Worm (Caenorhabditis elegans) whole organism, late embryonic: ENCODE measurements around the gene aqp-5.
A peak's percentile ranks its signal among the peaks of the same experiment; 100 is the strongest.
"Not testable (repeated sequence)": the region's sequence is repeated elsewhere in the genome, so short reads cannot be mapped to it uniquely, and the experiment has no call there.

Experiments used
- K02D7.2 ChIP-seq: sonication (generic microtip); optimal IDR thresholded peaks from 2 replicates; lab custom pipeline; 2017; ENCODE audit warnings: mild to moderate bottlenecking, missing genetic modification characterization, missing compliant biosample characterization
- ama-1 ChIP-seq: fragments of 150-350 bp; optimal IDR thresholded peaks from 2 replicates; lab custom pipeline; 2014
- ceh-14 ChIP-seq: sonication (generic microtip); optimal IDR thresholded peaks from 2 replicates; lab custom pipeline; 2016; ENCODE audit warnings: missing genotype, missing genetic modification characterization, missing compliant biosample characterization
- ceh-45 ChIP-seq: fragments of 200-800 bp; sonication (Bioruptor generic); IDR thresholded peaks from 2 replicates; pipeline ENCODE4 v1.3.6; 2022; ENCODE audit warnings: missing genetic modification reagents, missing genetic modification characterization, missing compliant biosample characterization
- ceh-6 ChIP-seq: fragments of 200-800 bp; sonication (Bioruptor generic); optimal IDR thresholded peaks from 2 replicates; lab custom pipeline; 2018; ENCODE audit warnings: mild to moderate bottlenecking, missing genetic modification characterization, missing compliant biosample characterization
- che-1 ChIP-seq: sonication (generic microtip); optimal IDR thresholded peaks from 2 replicates; lab custom pipeline; 2016; ENCODE audit warnings: mild to moderate bottlenecking, missing genetic modification characterization, missing compliant biosample characterization
- dmd-4 ChIP-seq: sonication (generic microtip); optimal IDR thresholded peaks from 2 replicates; lab custom pipeline; 2016; ENCODE audit warnings: borderline replicate concordance, missing genetic modification characterization, missing compliant biosample characterization
- ets-4 ChIP-seq: sonication (generic microtip); optimal IDR thresholded peaks from 2 replicates; lab custom pipeline; 2016; ENCODE audit warnings: missing genetic modification characterization, missing compliant biosample characterization
- eyg-1 ChIP-seq: sonication (generic microtip); optimal IDR thresholded peaks from 2 replicates; lab custom pipeline; 2016; ENCODE audit warnings: missing genotype, missing genetic modification characterization, missing compliant biosample characterization
- fax-1 ChIP-seq: sonication (generic microtip); optimal IDR thresholded peaks from 2 replicates; lab custom pipeline; 2016; ENCODE audit warnings: missing genotype, missing genetic modification characterization, missing compliant biosample characterization
- fkh-6 ChIP-seq: sonication (generic microtip); optimal IDR thresholded peaks from 2 replicates; lab custom pipeline; 2016; ENCODE audit warnings: missing genetic modification characterization, missing compliant biosample characterization
- gmeb-2 ChIP-seq: sonication (generic microtip); optimal IDR thresholded peaks from 2 replicates; lab custom pipeline; 2016; ENCODE audit warnings: missing genetic modification characterization, inconsistent platforms, missing compliant biosample characterization
- hlh-13 ChIP-seq: fragments of 200-800 bp; sonication (Bioruptor generic); optimal IDR thresholded peaks from 2 replicates; lab custom pipeline; 2018; ENCODE audit warnings: mild to moderate bottlenecking, missing genetic modification characterization, missing compliant biosample characterization
- hlh-15 ChIP-seq: sonication (generic microtip); optimal IDR thresholded peaks from 2 replicates; lab custom pipeline; 2016; ENCODE audit warnings: missing genetic modification characterization, missing compliant biosample characterization
- hlh-8 ChIP-seq: sonication (generic microtip); optimal IDR thresholded peaks from 2 replicates; lab custom pipeline; 2016; ENCODE audit warnings: missing genotype, missing genetic modification characterization, missing compliant biosample characterization
- madf-2 ChIP-seq: sonication (generic microtip); optimal IDR thresholded peaks from 2 replicates; lab custom pipeline; 2017; ENCODE audit warnings: missing genetic modification characterization, missing compliant biosample characterization
- nfya-1 ChIP-seq: sonication (generic microtip); optimal IDR thresholded peaks from 2 replicates; lab custom pipeline; 2017; ENCODE audit warnings: missing genetic modification characterization, mild to moderate bottlenecking, missing compliant biosample characterization, antibody characterized with exemption, moderate library complexity
- odd-2 ChIP-seq: sonication (generic microtip); optimal IDR thresholded peaks from 2 replicates; lab custom pipeline; 2017; ENCODE audit warnings: antibody characterized with exemption, mild to moderate bottlenecking, missing genetic modification characterization, missing compliant biosample characterization
- pha-2 ChIP-seq: sonication (generic microtip); optimal IDR thresholded peaks from 2 replicates; lab custom pipeline; 2017; ENCODE audit warnings: mild to moderate bottlenecking, missing genetic modification characterization, missing compliant biosample characterization
- pros-1 ChIP-seq: fragments of 150-350 bp; optimal IDR thresholded peaks from 2 replicates; lab custom pipeline; 2014; ENCODE audit warnings: missing biosample characterization, missing genetic modification reagents, missing genetic modification characterization
- sdc-2 ChIP-seq: sonication (generic microtip); optimal IDR thresholded peaks from 2 replicates; lab custom pipeline; 2016; ENCODE audit warnings: missing genotype, missing genetic modification characterization, missing compliant biosample characterization
- sox-2 ChIP-seq: fragments of 200-800 bp; sonication (Bioruptor generic); IDR thresholded peaks from 2 replicates; pipeline ENCODE4 v1.3.6; 2022; ENCODE audit warnings: missing genetic modification reagents, missing genetic modification characterization, missing compliant biosample characterization
- sox-4 ChIP-seq: sonication (generic microtip); optimal IDR thresholded peaks from 2 replicates; lab custom pipeline; 2017; ENCODE audit warnings: mild to moderate bottlenecking, missing genetic modification characterization, inconsistent platforms, missing compliant biosample characterization
- syd-9 ChIP-seq: sonication (generic microtip); optimal IDR thresholded peaks from 2 replicates; lab custom pipeline; 2016; ENCODE audit warnings: mild to moderate bottlenecking, missing genetic modification characterization, moderate library complexity, missing compliant biosample characterization
- tbx-2 ChIP-seq: sonication (generic microtip); optimal IDR thresholded peaks from 2 replicates; lab custom pipeline; 2016; ENCODE audit warnings: missing genetic modification characterization, missing compliant biosample characterization
- ttx-3 ChIP-seq: sonication (generic microtip); optimal IDR thresholded peaks from 2 replicates; lab custom pipeline; 2016; ENCODE audit warnings: missing genetic modification reagents, missing genetic modification characterization, missing compliant biosample characterization
- unc-3 ChIP-seq, 2 experiments: fragments of 200-800 bp in 1 of 2; sonication (Bioruptor generic) in 1 of 2; sonication (generic microtip) in 1 of 2; conservative IDR thresholded peaks in 1 of 2; optimal IDR thresholded peaks in 1 of 2; 2 replicates each; pipeline versions ENCODE4 v1.3.6 to Lab custom; 2016 to 2022; ENCODE audit warnings: missing compliant biosample characterization in 2 of 2, missing genetic modification characterization in 2 of 2, missing genetic modification reagents in 1 of 2
- zip-5 ChIP-seq: sonication (generic microtip); optimal IDR thresholded peaks from 2 replicates; lab custom pipeline; 2016; ENCODE audit warnings: missing genetic modification characterization, missing compliant biosample characterization
- ztf-16 ChIP-seq: sonication (generic microtip); optimal IDR thresholded peaks from 2 replicates; lab custom pipeline; 2017; ENCODE audit warnings: missing genetic modification characterization, missing compliant biosample characterization

The aqp-5 gene

DNA sequence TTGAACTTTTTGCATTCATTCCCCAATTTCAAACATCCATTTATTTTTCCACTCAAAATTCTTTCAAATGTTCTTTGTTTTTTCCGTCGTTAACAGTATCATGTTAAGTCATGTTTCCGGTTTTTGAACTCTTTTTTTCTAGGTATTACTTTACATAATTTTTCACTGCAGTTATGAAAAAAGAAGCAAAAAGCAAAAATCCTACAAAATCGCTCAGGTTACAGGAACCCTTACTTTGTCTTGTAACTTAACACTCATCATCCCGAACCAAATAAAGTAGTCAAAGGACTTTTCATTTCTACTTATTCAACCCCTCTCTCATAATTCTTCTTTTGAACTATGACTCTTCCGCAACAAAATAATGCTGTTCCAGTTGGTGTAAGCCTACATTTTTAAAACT lies at the start of gene aqp-5:
aqp-5 (plus strand) TSS at position 301 of the 400 bp plus-strand sequence.
- TF ChIP-seq sox-4 (no peak), ztf-16 (tag; lab: Kevin White, UChicago) (no peak), hlh-15 (tag; lab: Kevin White, UChicago) (no peak), pros-1 (tag; lab: Kevin White, UChicago) (no peak), ama-1 (lab: Kevin White, UChicago) (no peak), gmeb-2 (tag; lab: Kevin White, UChicago) (no peak), ets-4 (tag; lab: Kevin White, UChicago) (no peak)

DNA sequence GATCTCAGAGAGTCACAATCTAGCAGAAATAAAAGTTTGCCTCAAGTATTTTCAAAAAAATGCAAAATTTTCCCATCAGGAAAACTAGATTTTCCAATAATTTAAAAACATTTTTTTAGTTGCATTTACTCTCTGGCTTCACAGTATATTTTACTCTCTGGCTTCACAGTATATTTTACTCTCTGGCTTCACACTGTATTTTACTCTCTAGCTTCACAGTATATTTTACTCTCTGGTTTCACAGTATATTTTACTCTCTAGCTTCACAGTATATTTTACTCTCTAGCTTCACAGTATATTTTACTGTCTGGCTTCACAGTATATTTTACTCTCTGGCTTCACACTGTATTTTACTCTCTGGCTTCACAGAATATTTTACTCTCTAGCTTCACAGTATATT lies 42.2 kb upstream of the aqp-5 start:
- peak; percentile 56; the same call in 1 of the 2 replicates for TF ChIP-seq unc-3 (GFP tag; conservative IDR thresholded peaks at IDR 0.05; lab: Robert Waterston, UW)
- not testable (repeated sequence) for TF ChIP-seq unc-3 (tag; optimal IDR thresholded peaks at IDR 0.05; lab: Kevin White, UChicago)
- TF ChIP-seq ceh-45: 0 out of 2 replicates have a peak, but pooled peaks have one; percentile 20

DNA sequence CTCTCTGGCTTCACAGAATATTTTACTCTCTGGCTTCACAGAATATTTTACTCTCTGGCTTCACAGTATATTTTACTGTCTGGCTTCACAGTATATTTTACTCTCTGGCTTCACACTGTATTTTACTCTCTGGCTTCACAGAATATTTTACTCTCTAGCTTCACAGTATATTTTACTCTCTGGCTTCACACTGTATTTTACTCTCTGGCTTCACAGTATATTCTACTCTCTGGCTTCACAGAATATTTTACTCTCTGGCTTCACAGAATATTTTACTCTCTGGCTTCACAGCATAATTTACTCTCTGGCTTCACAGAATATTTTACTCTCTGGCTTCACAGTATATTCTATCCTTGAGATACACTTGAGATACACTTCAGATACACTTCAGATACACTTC lies 41.2 kb upstream of the aqp-5 start:
- TF ChIP-seq unc-3 (GFP tag; conservative IDR thresholded peaks at IDR 0.05; lab: Robert Waterston, UW) (peak; percentile 73; the same call in 1 of the 2 replicates), ceh-45 (peak; percentile 66; the same call in 1 of the 2 replicates)
- TF ChIP-seq unc-3 (tag; optimal IDR thresholded peaks at IDR 0.05; lab: Kevin White, UChicago): not testable (repeated sequence)
- TF ChIP-seq, all 69 proteins: peak for 2; not testable (repeated sequence) for 67

DNA sequence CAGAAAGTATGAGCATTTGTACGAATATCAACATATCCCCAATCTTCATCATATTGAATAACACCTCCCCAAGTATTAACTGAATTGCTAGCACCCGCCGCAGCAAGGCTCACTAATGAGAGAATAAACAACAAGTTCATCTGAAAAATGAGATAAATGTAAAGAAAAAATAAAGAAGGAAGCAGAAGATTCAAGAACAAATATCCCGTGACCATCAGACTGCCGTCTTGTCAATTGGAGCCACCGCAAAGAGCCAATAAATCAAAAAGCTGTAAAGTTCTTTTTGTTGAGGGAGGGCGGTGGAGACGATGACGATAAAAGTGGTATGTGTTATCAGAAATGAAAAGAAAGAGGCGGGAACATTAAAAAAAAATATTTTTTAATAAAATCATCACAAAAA lies 38.1 kb upstream of the aqp-5 start, which contains the start of gene Y32F6A.5:
Y32F6A.5 (minus strand) TSS at position 140 of the 400 bp plus-strand sequence.
- no peak for TF ChIP-seq eyg-1 (tag; lab: Kevin White, UChicago)
- TF ChIP-seq K02D7.2 (tag; lab: Kevin White, UChicago): no peak
- no peak for TF ChIP-seq sox-2

DNA sequence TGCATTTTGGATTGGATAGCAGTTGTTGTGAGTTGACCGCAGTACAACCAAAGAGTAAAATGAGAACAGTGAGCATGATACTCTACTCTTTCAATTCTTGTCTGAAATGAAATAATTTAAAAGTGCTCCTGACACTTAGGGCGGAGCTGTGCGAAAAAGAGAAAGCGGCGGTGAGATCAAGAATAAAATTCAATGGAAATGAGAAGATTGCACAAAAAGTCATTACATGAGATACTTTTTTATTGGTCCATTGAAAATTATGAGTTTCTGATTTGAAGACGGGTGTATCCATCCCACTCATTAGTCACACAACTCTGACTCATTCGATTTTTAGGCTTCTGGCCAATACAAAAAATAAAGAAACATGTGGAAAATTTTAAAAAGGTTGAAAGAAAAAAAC lies 34.3 kb upstream of the aqp-5 start, which contains the start of gene F22E12.1:
F22E12.1 (minus strand) TSS at position 101 of the 400 bp plus-strand sequence.
- TF ChIP-seq ceh-6 (GFP tag; lab: Kevin White, UChicago) (no peak), che-1 (no peak), sox-4 (no peak), fax-1 (tag; lab: Kevin White, UChicago) (no peak), zip-5 (tag; lab: Kevin White, UChicago) (no peak), nfya-1 (no peak), ceh-14 (tag; lab: Kevin White, UChicago) (no peak), hlh-13 (no peak), syd-9 (tag; lab: Kevin White, UChicago) (no peak), hlh-8 (tag; lab: Kevin White, UChicago) (no peak), dmd-4 (tag; lab: Kevin White, UChicago) (no peak), pha-2 (tag; lab: Kevin White, UChicago) (no peak), madf-2 (tag; lab: Kevin White, UChicago) (no peak), odd-2 (tag; lab: Kevin White, UChicago) (no peak), sdc-2 (tag; lab: Kevin White, UChicago) (no peak), ceh-45 (no peak), gmeb-2 (tag; lab: Kevin White, UChicago) (no peak), ttx-3 (tag; lab: Kevin White, UChicago) (no peak), hlh-15 (tag; lab: Kevin White, UChicago) (no peak)

DNA sequence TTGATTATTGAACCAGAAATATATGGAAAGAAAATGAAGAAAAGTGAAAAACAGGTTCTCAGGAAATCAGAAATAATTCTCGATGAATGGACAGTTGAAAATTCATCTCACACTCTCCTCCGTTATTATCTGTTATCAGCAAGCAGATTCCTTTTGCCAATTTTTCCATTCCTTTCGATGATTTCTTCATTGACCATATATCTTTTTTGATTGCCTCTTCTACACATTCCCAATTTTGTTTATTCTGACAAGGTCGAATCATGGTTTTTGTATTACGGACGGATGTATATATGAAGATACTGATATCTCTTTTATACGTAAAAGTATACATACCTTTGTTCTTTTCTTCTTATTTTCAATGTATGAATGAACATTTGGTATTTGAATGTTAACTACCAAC lies 30.9 kb upstream of the aqp-5 start:
- TF ChIP-seq ets-4 (tag; lab: Kevin White, UChicago) (no peak), ceh-45 (no peak), nfya-1 (no peak), zip-5 (tag; lab: Kevin White, UChicago) (no peak), fkh-6 (tag; lab: Kevin White, UChicago) (no peak), hlh-8 (tag; lab: Kevin White, UChicago) (no peak), tbx-2 (tag; lab: Kevin White, UChicago) (no peak), K02D7.2 (tag; lab: Kevin White, UChicago) (no peak), ttx-3 (tag; lab: Kevin White, UChicago) (no peak)
- TF ChIP-seq, all 69 proteins: peak for 0
